Fruit fly (Drosophila melanogaster): Measurements from ENCODE around the gene CG11570.

Gene CG11570

DNA sequence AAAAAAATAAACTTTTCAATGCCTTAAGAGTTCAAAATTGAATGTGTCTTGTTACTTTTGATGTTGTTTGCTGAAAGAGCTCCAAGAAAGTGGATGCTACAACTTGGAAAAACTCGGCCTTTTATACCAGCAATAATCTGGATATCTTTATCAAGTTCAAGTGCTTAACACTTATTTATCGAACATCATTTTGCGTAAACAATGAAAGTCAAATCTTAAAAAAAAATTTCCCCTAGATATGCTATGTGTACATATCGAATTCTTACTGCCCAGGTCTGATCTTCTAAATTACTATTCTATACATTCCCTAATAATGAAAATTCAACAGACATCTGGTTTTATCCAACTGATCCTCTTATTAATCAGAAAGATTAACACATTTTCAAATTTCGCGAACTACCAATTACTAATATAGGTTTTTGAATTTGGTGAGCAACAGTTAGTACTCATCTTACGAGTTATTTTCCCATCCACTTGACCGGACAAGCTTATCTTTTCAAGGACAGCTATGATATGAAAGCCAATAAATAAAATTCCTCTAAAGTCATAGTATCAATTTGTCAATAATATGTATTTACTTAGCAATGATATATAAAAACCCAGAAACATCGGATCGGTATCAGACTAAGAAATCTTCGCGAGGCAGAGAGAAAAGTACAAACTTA lies at the start of gene CG11570, which contains the start of gene CG43294:
Gene CG11570, minus strand, starts transcription at position 101 of the 665 bp plus-strand sequence.
Gene CG43294, plus strand, starts transcription at position 615 of the 665 bp plus-strand sequence.
- TF ChIP-seq cnc (optimal IDR thresholded peaks at IDR 0.05) (no peak), CG7101 (tag; optimal IDR thresholded peaks at IDR 0.05) (no peak), pad (GFP tag; optimal IDR thresholded peaks at IDR 0.05) (no peak), toe (GFP tag; optimal IDR thresholded peaks at IDR 0.05) (no peak), CG33017 (tag; optimal IDR thresholded peaks at IDR 0.05) (no peak), Hr96 (GFP tag; optimal IDR thresholded peaks at IDR 0.05) (no peak), CG7045 (GFP tag; optimal IDR thresholded peaks at IDR 0.05) (no peak), bab1 (GFP tag; optimal IDR thresholded peaks at IDR 0.05) (no peak), CG5204 (GFP tag; optimal IDR thresholded peaks at IDR 0.05) (no peak), Clk (GFP tag; optimal IDR thresholded peaks at IDR 0.05) (no peak), Mnt (GFP tag; optimal IDR thresholded peaks at IDR 0.05) (no peak), CG12768 (GFP tag; optimal IDR thresholded peaks at IDR 0.05) (no peak), tj (GFP tag; optimal IDR thresholded peaks at IDR 0.05) (no peak), kay (GFP tag; ENCODE audit: borderline replicate concordance) (no peak), Crg-1 (GFP tag; optimal IDR thresholded peaks at IDR 0.05) (no peak), cic (GFP tag; optimal IDR thresholded peaks at IDR 0.05) (no peak), CG14711 (tag; optimal IDR thresholded peaks at IDR 0.05) (no peak), CG1620 (GFP tag; optimal IDR thresholded peaks at IDR 0.05) (no peak)

dm6 chr3L:12004136-12004535 lies 46.6 kb upstream of the CG11570 start:
- TF ChIP-seq Mnt (GFP tag; optimal IDR thresholded peaks at IDR 0.05) (no peak), CG14711 (tag; optimal IDR thresholded peaks at IDR 0.05) (no peak), Hr96 (GFP tag; optimal IDR thresholded peaks at IDR 0.05) (no peak), cic (GFP tag; optimal IDR thresholded peaks at IDR 0.05) (no peak), CG1620 (GFP tag; optimal IDR thresholded peaks at IDR 0.05) (no peak), Clk (GFP tag; optimal IDR thresholded peaks at IDR 0.05) (no peak), CG7045 (GFP tag; optimal IDR thresholded peaks at IDR 0.05) (no peak), CG5204 (GFP tag; optimal IDR thresholded peaks at IDR 0.05) (no peak), tj (GFP tag; optimal IDR thresholded peaks at IDR 0.05) (no peak), CG12768 (GFP tag; optimal IDR thresholded peaks at IDR 0.05) (no peak), pad (GFP tag; optimal IDR thresholded peaks at IDR 0.05) (no peak), CG11617 (GFP tag; optimal IDR thresholded peaks at IDR 0.05) (no peak), bab1 (GFP tag; optimal IDR thresholded peaks at IDR 0.05) (no peak), ovo (GFP tag; optimal IDR thresholded peaks at IDR 0.05) (no peak), toe (GFP tag; optimal IDR thresholded peaks at IDR 0.05) (no peak), CG7101 (tag; optimal IDR thresholded peaks at IDR 0.05) (no peak), cnc (optimal IDR thresholded peaks at IDR 0.05) (no peak), CG33017 (tag; optimal IDR thresholded peaks at IDR 0.05) (no peak)

dm6 chr3L:12003457-12003856 lies 45.9 kb upstream of the CG11570 start:
- TF ChIP-seq Clk (GFP tag; optimal IDR thresholded peaks at IDR 0.05) (no peak), ovo (GFP tag; optimal IDR thresholded peaks at IDR 0.05) (no peak), bab1 (GFP tag; optimal IDR thresholded peaks at IDR 0.05) (no peak), pad (GFP tag; optimal IDR thresholded peaks at IDR 0.05) (peak; percentile 20), kay (GFP tag; ENCODE audit: borderline replicate concordance) (no peak), CG33017 (tag; optimal IDR thresholded peaks at IDR 0.05) (no peak), CG1620 (GFP tag; optimal IDR thresholded peaks at IDR 0.05) (no peak)

DNA sequence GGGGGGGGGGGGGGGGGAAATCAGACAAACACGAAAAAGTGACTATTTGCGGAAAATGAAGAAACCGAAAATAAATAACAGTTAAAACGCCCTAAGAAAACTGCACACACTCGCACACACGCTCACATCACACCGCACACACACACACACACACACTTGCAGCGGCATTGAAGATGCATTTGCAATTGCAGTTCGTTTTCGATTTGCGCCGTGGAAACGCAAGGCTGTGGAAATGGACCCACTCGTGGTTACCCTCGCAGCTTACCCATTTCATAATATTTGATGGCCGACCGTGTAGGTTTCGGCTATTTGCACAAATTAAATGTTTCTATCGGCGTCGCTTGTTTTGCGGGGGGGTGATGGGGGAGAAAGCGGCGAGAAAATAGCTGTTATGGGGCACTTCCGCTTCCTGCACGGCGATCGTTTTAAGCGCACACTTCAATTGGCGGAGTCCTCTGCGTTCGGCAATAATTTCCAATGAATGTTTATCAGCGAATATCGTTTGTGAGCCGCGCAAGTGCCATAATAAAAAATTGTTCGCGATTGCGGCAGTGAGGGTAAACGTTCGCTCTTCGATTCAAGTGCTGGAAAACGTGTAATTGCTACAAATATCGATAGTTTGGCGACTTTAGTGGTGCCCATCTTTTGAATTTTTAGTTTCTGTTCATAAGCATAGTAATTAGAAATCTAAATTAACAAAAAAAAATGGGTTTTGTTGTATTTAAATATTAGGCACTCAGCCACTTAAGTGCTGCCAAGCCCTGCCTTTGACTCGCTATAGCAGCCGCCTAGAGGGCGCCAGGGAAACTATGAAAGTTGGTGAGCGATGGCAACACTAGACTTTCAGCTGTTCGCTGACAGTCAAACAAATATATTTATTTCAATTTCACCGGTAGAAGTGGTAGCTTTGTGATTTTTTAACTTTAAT lies 45.0 kb upstream of the CG11570 start, which contains the start of the genes Pop2 and CG6928:
Gene Pop2, minus strand, starts transcription at position 595 of the 928 bp plus-strand sequence.
Gene CG6928, plus strand, starts transcription at position 835 of the 928 bp plus-strand sequence.
- TF ChIP-seq ovo (GFP tag; optimal IDR thresholded peaks at IDR 0.05) (peak; percentile 71), CG5204 (GFP tag; optimal IDR thresholded peaks at IDR 0.05) (peak; percentile 82), tj (GFP tag; optimal IDR thresholded peaks at IDR 0.05) (peak; percentile 24), CG12768 (GFP tag; optimal IDR thresholded peaks at IDR 0.05) (peak; percentile 38), CG1620 (GFP tag; optimal IDR thresholded peaks at IDR 0.05) (peak; percentile 87), CG33017 (tag; optimal IDR thresholded peaks at IDR 0.05) (no peak), Clk (GFP tag; optimal IDR thresholded peaks at IDR 0.05) (peak; percentile 68), kay (GFP tag; ENCODE audit: borderline replicate concordance) (no peak), CG7101 (tag; optimal IDR thresholded peaks at IDR 0.05) (peak; percentile 46), CG14711 (tag; optimal IDR thresholded peaks at IDR 0.05) (peak; percentile 98), Hr96 (GFP tag; optimal IDR thresholded peaks at IDR 0.05) (peak; percentile 82), pad (GFP tag; optimal IDR thresholded peaks at IDR 0.05) (peak; percentile 61), CG11617 (GFP tag; optimal IDR thresholded peaks at IDR 0.05) (peak; percentile 47), CG7045 (GFP tag; optimal IDR thresholded peaks at IDR 0.05) (no peak), bab1 (GFP tag; optimal IDR thresholded peaks at IDR 0.05) (peak; percentile 27), Crg-1 (GFP tag; optimal IDR thresholded peaks at IDR 0.05) (peak; percentile 79), cic (GFP tag; optimal IDR thresholded peaks at IDR 0.05) (no peak), Mnt (GFP tag; optimal IDR thresholded peaks at IDR 0.05) (peak; percentile 73), toe (GFP tag; optimal IDR thresholded peaks at IDR 0.05) (peak; percentile 82), cnc (optimal IDR thresholded peaks at IDR 0.05) (no peak)

- TF ChIP-seq Clk (GFP tag; optimal IDR thresholded peaks at IDR 0.05): no peak
- TF ChIP-seq bab1 (GFP tag; optimal IDR thresholded peaks at IDR 0.05): no peak
- no peak for TF ChIP-seq toe (GFP tag; optimal IDR thresholded peaks at IDR 0.05)
- TF ChIP-seq CG14711 (tag; optimal IDR thresholded peaks at IDR 0.05): no peak
- TF ChIP-seq pad (GFP tag; optimal IDR thresholded peaks at IDR 0.05): no peak
- TF ChIP-seq CG12768 (GFP tag; optimal IDR thresholded peaks at IDR 0.05): no peak
- TF ChIP-seq cic (GFP tag; optimal IDR thresholded peaks at IDR 0.05): no peak
- TF ChIP-seq CG5204 (GFP tag; optimal IDR thresholded peaks at IDR 0.05): no peak
- no peak for TF ChIP-seq CG33017 (tag; optimal IDR thresholded peaks at IDR 0.05)
- no peak for TF ChIP-seq Mnt (GFP tag; optimal IDR thresholded peaks at IDR 0.05)
- no peak for TF ChIP-seq Hr96 (GFP tag; optimal IDR thresholded peaks at IDR 0.05)
- no peak for TF ChIP-seq CG11617 (GFP tag; optimal IDR thresholded peaks at IDR 0.05)
- no peak for TF ChIP-seq CG1620 (GFP tag; optimal IDR thresholded peaks at IDR 0.05)
- no peak for TF ChIP-seq CG7045 (GFP tag; optimal IDR thresholded peaks at IDR 0.05)
Observed at dm6 chr3L:11997959-11998358, 40.4 kb upstream of the CG11570 start, which contains the start of gene Grip163. Gene Grip163, minus strand, starts transcription at chr3L:11998138.

Measured in whole organism, adult.